Worm (Caenorhabditis elegans) whole organism, L1 larva: ENCODE results near the gene T09F5.1.

Source experiments
- isw-1 ChIP-seq: fragments of 200-800 bp; sonication (Bioruptor generic); IDR thresholded peaks from 2 replicates; pipeline ENCODE4 v1.3.6; 2022; ENCODE audit warnings: missing genetic modification characterization, missing compliant biosample characterization
- nhr-11 ChIP-seq: fragments of 150-350 bp; optimal IDR thresholded peaks from 2 replicates; lab custom pipeline; 2014; ENCODE audit warnings: missing biosample characterization, missing genetic modification characterization

ce11 chrV:15190903-15191302 lies 42.0 kb downstream of the T09F5.1 start, which contains the start of gene Y75B12B.11:
- TF ChIP-seq isw-1 (GFP tag; lab: Robert Waterston, UW) (no peak), nhr-11 (no peak)
